Worm (Caenorhabditis elegans) whole organism, late embryonic: ENCODE data around the gene F10E9.3.

Source experiments
- nfya-1 ChIP-seq: sonication (generic microtip); optimal IDR thresholded peaks from 2 replicates; lab custom pipeline; 2017; ENCODE audit warnings: missing genetic modification characterization, mild to moderate bottlenecking, missing compliant biosample characterization, antibody characterized with exemption, moderate library complexity
- npax-4 ChIP-seq: sonication (generic microtip); optimal IDR thresholded peaks from 2 replicates; lab custom pipeline; 2016; ENCODE audit warnings: missing genetic modification characterization, missing compliant biosample characterization
- pqm-1 ChIP-seq: sonication (generic microtip); optimal IDR thresholded peaks from 2 replicates; lab custom pipeline; 2016; ENCODE audit warnings: missing genetic modification characterization, missing compliant biosample characterization

DNA sequence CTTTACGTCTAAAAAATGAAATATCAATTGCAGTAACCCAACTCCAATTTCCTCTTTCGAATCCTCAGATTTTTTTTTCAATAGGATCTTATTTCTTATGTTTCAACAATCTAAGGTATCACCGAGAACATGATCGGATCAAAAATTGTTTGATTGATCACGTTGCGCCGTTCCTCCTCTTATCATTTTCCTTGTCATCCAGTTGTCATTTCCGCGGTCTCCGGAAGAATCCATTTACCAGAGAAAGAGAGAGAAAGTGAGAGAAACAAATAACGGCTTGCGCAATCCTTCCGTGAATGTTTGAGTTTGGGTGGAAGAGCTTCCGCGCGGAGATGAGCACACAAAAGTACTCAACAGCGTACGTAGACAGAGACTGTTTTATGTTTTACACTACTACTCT lies 17.5 kb upstream of the F10E9.3 start:
- TF ChIP-seq pqm-1 = no peak
- no peak for TF ChIP-seq nfya-1
- TF ChIP-seq npax-4 = no peak
